Fruit fly (Drosophila melanogaster): ENCODE results near the gene in.

DNA sequence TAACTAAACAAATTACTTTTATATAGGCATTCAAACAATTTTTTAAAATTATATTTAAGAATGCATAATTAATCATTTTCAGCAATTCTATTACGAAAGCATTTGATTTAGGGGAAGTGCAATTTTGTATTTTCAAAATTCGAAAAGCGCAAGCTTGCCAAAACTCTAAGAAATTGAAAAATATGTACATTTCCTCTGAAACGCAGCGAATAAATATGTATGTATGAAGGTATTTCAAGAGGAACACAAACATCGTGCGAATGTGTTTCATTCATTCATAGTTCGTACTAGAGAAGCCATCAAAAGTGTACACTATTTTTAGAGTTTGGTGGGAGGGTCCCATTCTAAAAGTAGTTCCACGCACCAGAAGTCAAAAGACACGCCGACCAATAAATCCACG, 3.0 kb downstream of the in start, which contains the start of gene CG13247:
- no peak for TF ChIP-seq h (optimal IDR thresholded peaks at IDR 0.05)
- no peak for TF ChIP-seq Myc (optimal IDR thresholded peaks at IDR 0.05)
- TF ChIP-seq psq (optimal IDR thresholded peaks at IDR 0.05), result no peak
- TF ChIP-seq Sin3A (optimal IDR thresholded peaks at IDR 0.05), result no peak
- TF ChIP-seq ttk (optimal IDR thresholded peaks at IDR 0.05), result no peak

Data from Kc167 (cell line).